Fruit fly (Drosophila melanogaster): ENCODE data around the gene cocoon.

cocoon gene

dm6 chr3L:15501646-15501972 is 27.7 kb upstream of the cocoon start:
- TF ChIP-seq CG13296 (GFP tag; optimal IDR thresholded peaks at IDR 0.05) (peak; percentile 3), CG12769 (tag; optimal IDR thresholded peaks at IDR 0.05) (peak; percentile 14), da (GFP tag; optimal IDR thresholded peaks at IDR 0.05) (no peak), B-H2 (GFP tag; optimal IDR thresholded peaks at IDR 0.05) (peak; percentile 4), CTCF (GFP tag; optimal IDR thresholded peaks at IDR 0.05) (no peak), Fer1 (GFP tag; optimal IDR thresholded peaks at IDR 0.05) (peak; percentile 18), sna (GFP tag; IDR thresholded peaks at IDR 0.05; ENCODE audit: partially characterized antibody) (no peak), exex (tag; optimal IDR thresholded peaks at IDR 0.05) (peak; percentile 77), CG9932 (GFP tag; IDR thresholded peaks at IDR 0.05) (0 out of 2 replicates have a peak, but pooled peaks have one; percentile 23), CG42726 (GFP tag; IDR thresholded peaks at IDR 0.05; ENCODE audit: partially characterized antibody) (0 out of 2 replicates have a peak, but pooled peaks have one; percentile 36), CG7839 (tag; optimal IDR thresholded peaks at IDR 0.05) (peak; percentile 9), CG18599 (GFP tag; optimal IDR thresholded peaks at IDR 0.05) (peak; percentile 34), stc (GFP tag; IDR thresholded peaks at IDR 0.05) (0 out of 2 replicates have a peak, but pooled peaks have one; percentile 15), gem (tag; optimal IDR thresholded peaks at IDR 0.05) (peak; percentile 6), Med (GFP tag) (peak; percentile 29), cwo (GFP tag; optimal IDR thresholded peaks at IDR 0.05) (peak; percentile 69), lilli (GFP tag; optimal IDR thresholded peaks at IDR 0.05) (peak; percentile 10), CG10431 (GFP tag; optimal IDR thresholded peaks at IDR 0.05) (no peak), sens (GFP tag) (no peak), CG2678 (tag; optimal IDR thresholded peaks at IDR 0.05) (peak; percentile 29), CG3281 (GFP tag; optimal IDR thresholded peaks at IDR 0.05) (no peak), CG10543 (GFP tag; optimal IDR thresholded peaks at IDR 0.05) (peak; percentile 30), CG32532 (GFP tag; IDR thresholded peaks at IDR 0.05) (peak; percentile 21; the same call in 1 of the 2 replicates), CG32767 (GFP tag; IDR thresholded peaks at IDR 0.05) (no peak), row (GFP tag; IDR thresholded peaks at IDR 0.05) (0 out of 3 replicates have a peak, but pooled peaks have one; percentile 7), CG6854 (GFP tag; optimal IDR thresholded peaks at IDR 0.05) (peak; percentile 10), CG12659 (GFP tag; optimal IDR thresholded peaks at IDR 0.05) (no peak), CG12071 (GFP tag; optimal IDR thresholded peaks at IDR 0.05) (no peak), zen (tag; optimal IDR thresholded peaks at IDR 0.05) (no peak), CG7963 (GFP tag; IDR thresholded peaks at IDR 0.05; ENCODE audit: partially characterized antibody) (no peak), yki (optimal IDR thresholded peaks at IDR 0.05) (no peak), Atf6 (GFP tag; IDR thresholded peaks at IDR 0.05) (0 out of 2 replicates have a peak, but pooled peaks have one; percentile 17)

DNA sequence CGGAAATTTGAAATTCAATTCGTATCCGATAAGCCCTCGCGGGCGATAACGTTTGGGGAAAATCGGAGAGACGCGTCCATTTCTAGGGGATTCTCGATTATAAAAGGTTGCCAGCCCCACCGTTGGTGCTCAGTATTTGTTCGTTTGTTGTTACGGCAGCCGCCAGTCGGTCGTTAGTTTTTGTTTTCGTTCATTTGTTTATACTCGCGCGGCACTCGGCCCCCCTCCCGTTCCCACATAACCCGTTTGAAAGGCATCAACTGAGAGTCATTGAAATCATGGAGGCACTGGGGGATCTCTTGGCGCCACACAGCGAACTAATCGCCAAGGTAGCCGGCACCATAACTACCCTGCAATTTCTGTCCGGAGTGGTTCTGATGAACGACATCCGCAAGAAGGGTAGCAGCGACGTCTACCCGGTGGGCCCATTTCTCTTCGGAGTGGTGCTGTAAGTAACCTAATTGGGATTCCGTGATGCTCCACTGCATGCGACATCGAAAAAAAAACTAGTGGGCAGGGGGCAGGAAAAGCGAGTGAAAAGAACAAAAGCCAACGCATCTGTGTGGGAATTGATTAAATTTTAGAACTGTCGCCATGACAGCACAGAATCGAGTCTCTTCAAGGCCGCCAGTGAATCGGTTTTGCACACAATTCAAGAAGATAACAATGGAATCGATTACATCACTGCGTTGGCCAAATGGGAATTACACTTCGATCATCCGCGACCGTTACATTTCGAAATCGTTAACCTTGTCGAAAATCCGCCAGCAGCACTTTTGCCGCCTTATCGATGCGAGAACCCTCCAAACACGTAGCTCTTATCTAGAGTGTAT is 27.1 kb upstream of the cocoon start, which contains the start of gene CG7272:
CG7272 (plus strand) TSS at position 126 of the 833 bp plus-strand sequence.
- TF ChIP-seq sisA (GFP tag; IDR thresholded peaks at IDR 0.05) (no peak), Mrtf (GFP tag; IDR thresholded peaks at IDR 0.05) (no peak), dm (GFP tag; optimal IDR thresholded peaks at IDR 0.05) (no peak), CG17568 (GFP tag; optimal IDR thresholded peaks at IDR 0.05) (no peak), lov (optimal IDR thresholded peaks at IDR 0.05) (no peak), lov (GFP tag; IDR thresholded peaks at IDR 0.05) (no peak), Mes4 (GFP tag; optimal IDR thresholded peaks at IDR 0.05) (no peak), CG34224 (GFP tag; IDR thresholded peaks at IDR 0.05; ENCODE audit: partially characterized antibody) (peak; percentile 42; the same call in 2 of the 3 replicates), Taf1 (GFP tag; IDR thresholded peaks at IDR 0.05) (no peak), slou (GFP tag; optimal IDR thresholded peaks at IDR 0.05) (no peak), yki (optimal IDR thresholded peaks at IDR 0.05) (no peak), sd (tag; optimal IDR thresholded peaks at IDR 0.05) (peak; percentile 36), CG4730 (GFP tag; IDR thresholded peaks at IDR 0.05) (no peak), Dbx (GFP tag; IDR thresholded peaks at IDR 0.05) (peak; percentile 69; the same call in 2 of the 3 replicates), CG6654 (GFP tag; optimal IDR thresholded peaks at IDR 0.05) (no peak), salm (tag; optimal IDR thresholded peaks at IDR 0.05) (no peak), Myb (GFP tag; optimal IDR thresholded peaks at IDR 0.05) (peak; percentile 90), tx (GFP tag; optimal IDR thresholded peaks at IDR 0.05) (no peak), Fer2 (tag; optimal IDR thresholded peaks at IDR 0.05) (no peak), CG10654 (GFP tag; optimal IDR thresholded peaks at IDR 0.05) (no peak)
